Worm (Caenorhabditis elegans): ENCODE measurements around the gene nsun-1.
A peak's percentile ranks its signal among the peaks of the same experiment; 100 is the strongest.

The nsun-1 gene

DNA sequence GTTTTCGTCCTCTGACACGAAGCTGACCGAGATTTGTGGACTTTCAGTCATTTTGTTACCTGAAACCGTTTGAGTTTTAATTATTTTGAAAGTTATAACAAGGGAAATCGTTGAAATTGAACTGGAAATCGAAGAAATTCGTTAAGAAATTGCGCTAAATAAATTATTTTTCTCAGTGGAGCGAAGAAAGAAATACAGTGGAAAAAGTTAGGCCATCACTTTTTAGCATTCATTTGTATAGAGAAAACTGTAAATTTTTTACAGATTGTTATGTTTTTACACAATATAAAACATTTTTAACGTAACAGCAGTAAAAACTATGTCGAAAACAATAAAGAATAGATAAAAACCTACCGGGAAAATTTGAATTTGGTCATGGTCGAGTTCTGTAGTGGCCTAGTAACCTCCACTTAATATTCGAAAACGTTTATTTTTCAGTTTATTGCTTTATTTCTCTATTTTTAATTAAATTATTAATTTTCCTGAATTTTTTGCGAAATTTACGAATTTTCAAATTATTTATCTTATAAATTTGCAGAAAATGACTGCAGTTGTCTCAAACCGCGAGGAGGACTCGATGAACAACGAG, 8.7 kb upstream of the nsun-1 start, which contains the start of the genes gldi-1 and prp-21 (continued):
- no peak for TF ChIP-seq lin-39 (tag; optimal IDR thresholded peaks at IDR 0.05)
- no peak for TF ChIP-seq ets-5 (GFP tag; IDR thresholded peaks at IDR 0.05)
- TF ChIP-seq nhr-19 (GFP tag; conservative IDR thresholded peaks at IDR 0.05) = no peak
- TF ChIP-seq grh-1 (GFP tag; IDR thresholded peaks at IDR 0.05) = no peak
- no peak for TF ChIP-seq unc-86 (tag; optimal IDR thresholded peaks at IDR 0.05)
- no peak for TF ChIP-seq hlh-4 (tag; optimal IDR thresholded peaks at IDR 0.05)
- TF ChIP-seq mdl-1 (tag; optimal IDR thresholded peaks at IDR 0.05) = no peak
- no peak for TF ChIP-seq alr-1 (tag; optimal IDR thresholded peaks at IDR 0.05; ENCODE audit: borderline replicate concordance)
- peak; percentile 39 for TF ChIP-seq snu-23 (GFP tag; optimal IDR thresholded peaks at IDR 0.05)
- TF ChIP-seq nhr-11 (tag; optimal IDR thresholded peaks at IDR 0.05) = no peak
- no peak for TF ChIP-seq egl-27 (tag; optimal IDR thresholded peaks at IDR 0.05)
- peak; percentile 11 for TF ChIP-seq egl-13 (tag; optimal IDR thresholded peaks at IDR 0.05)
- no peak for TF ChIP-seq mef-2 (tag; optimal IDR thresholded peaks at IDR 0.05)
- TF ChIP-seq nhr-71 (tag; optimal IDR thresholded peaks at IDR 0.05) = peak; percentile 57
- TF ChIP-seq nhr-90 (tag; optimal IDR thresholded peaks at IDR 0.05; ENCODE audit: poor library complexity) = peak; percentile 3
- peak; percentile 6 for TF ChIP-seq pax-3 (tag; optimal IDR thresholded peaks at IDR 0.05)
- TF ChIP-seq tbx-2 (tag; optimal IDR thresholded peaks at IDR 0.05) = peak; percentile 37
- TF ChIP-seq F16B12.6 (tag; optimal IDR thresholded peaks at IDR 0.05) = no peak
- no peak for TF ChIP-seq C34B4.2 (tag; optimal IDR thresholded peaks at IDR 0.05)
- no peak for TF ChIP-seq unc-130 (tag; optimal IDR thresholded peaks at IDR 0.05)
- no peak for TF ChIP-seq elt-3 (tag; optimal IDR thresholded peaks at IDR 0.05)
- TF ChIP-seq nhr-47 (tag; optimal IDR thresholded peaks at IDR 0.05) = no peak
- TF ChIP-seq nhr-76 (tag; optimal IDR thresholded peaks at IDR 0.05) = no peak
- TF ChIP-seq nhr-12 (tag; optimal IDR thresholded peaks at IDR 0.05) = no peak
- TF ChIP-seq mab-9 (GFP tag; IDR thresholded peaks at IDR 0.05) = no peak
- no peak for TF ChIP-seq nhr-84 (tag; optimal IDR thresholded peaks at IDR 0.05)
- no peak for TF ChIP-seq sox-4 (tag; optimal IDR thresholded peaks at IDR 0.05)
- TF ChIP-seq aly-2 (tag; optimal IDR thresholded peaks at IDR 0.05) = no peak
- TF ChIP-seq mep-1 (tag; optimal IDR thresholded peaks at IDR 0.05) = peak; percentile 16
- TF ChIP-seq ceh-88 (GFP tag; IDR thresholded peaks at IDR 0.05) = no peak
- TF ChIP-seq ceh-90 (tag; optimal IDR thresholded peaks at IDR 0.05) = peak; percentile 79
- no peak for TF ChIP-seq fos-1 (tag; optimal IDR thresholded peaks at IDR 0.05)
- TF ChIP-seq C04F5.9 (tag; optimal IDR thresholded peaks at IDR 0.05) = no peak
- no peak for TF ChIP-seq efl-3 (GFP tag; optimal IDR thresholded peaks at IDR 0.05)
- TF ChIP-seq ces-1 (GFP tag; optimal IDR thresholded peaks at IDR 0.05) = no peak
- TF ChIP-seq efl-1 (optimal IDR thresholded peaks at IDR 0.05) = peak; percentile 31 to 42
- peak; percentile 54 to 87 for TF ChIP-seq efl-1 (GFP tag; optimal IDR thresholded peaks at IDR 0.05 in 1 of 2)
- TF ChIP-seq fkh-8 (tag; optimal IDR thresholded peaks at IDR 0.05) = peak; percentile 45
- peak; percentile 35 for TF ChIP-seq xbp-1 (tag; optimal IDR thresholded peaks at IDR 0.05)
- TF ChIP-seq aha-1 (tag; optimal IDR thresholded peaks at IDR 0.05) = no peak
- TF ChIP-seq blmp-1 (tag; optimal IDR thresholded peaks at IDR 0.05) = no peak
- no peak for TF ChIP-seq dsc-1 (tag; optimal IDR thresholded peaks at IDR 0.05)
- no peak for TF ChIP-seq nhr-237 (tag; optimal IDR thresholded peaks at IDR 0.05)

DNA sequence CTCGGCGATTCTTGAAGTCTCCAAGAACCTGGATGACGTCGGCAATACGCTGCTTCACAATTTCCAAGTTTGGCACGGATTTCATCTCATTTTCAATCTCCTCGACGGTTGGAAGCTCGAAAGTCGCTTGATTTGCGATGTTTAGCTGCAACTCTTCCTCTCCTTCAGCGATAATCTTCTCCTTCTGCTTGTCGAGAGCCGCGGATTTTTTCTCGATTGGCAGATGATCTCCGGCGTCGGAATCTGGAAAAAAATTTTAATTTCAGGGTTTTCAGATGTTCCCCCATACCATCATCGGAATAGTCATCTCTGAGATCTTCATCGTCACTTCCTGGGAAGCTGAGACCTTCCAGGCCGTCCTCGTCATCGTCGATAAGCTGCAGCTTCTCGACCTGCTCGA, 428 bp downstream of the nsun-1 start:
- TF ChIP-seq nhr-85 (tag) (peak; percentile 58), nhr-12 (tag; optimal IDR thresholded peaks at IDR 0.05) (no peak), pqm-1 (tag; optimal IDR thresholded peaks at IDR 0.05) (no peak)

Data from whole organism, L1 larva.